Fruit fly (Drosophila melanogaster) whole organism, prepupa: Measurements from ENCODE around the gene peng.

ENCODE experiments used
- CG10631 ChIP-seq: fragments of 200-800 bp; sonication (Bioruptor generic); optimal IDR thresholded peaks from 2 replicates; lab custom pipeline; 2016; ENCODE audit warnings: missing biosample characterization, missing genetic modification characterization
- CG10669 ChIP-seq: fragments of 200-800 bp; sonication (Bioruptor generic); optimal IDR thresholded peaks from 3 replicates; lab custom pipeline; 2018; ENCODE audit warnings: missing biosample characterization, mild to moderate bottlenecking, missing genetic modification characterization, moderate library complexity
- CG11294 ChIP-seq: fragments of 200-800 bp; sonication (Bioruptor generic); IDR thresholded peaks from 2 replicates; pipeline ENCODE4 v1.3.6; 2022; ENCODE audit warnings: missing biosample characterization, missing genetic modification characterization
- CG11762 ChIP-seq: fragments of 200-800 bp; sonication (Bioruptor generic); optimal IDR thresholded peaks from 3 replicates; lab custom pipeline; 2016; ENCODE audit warnings: missing biosample characterization, missing genetic modification characterization; ENCODE audit not compliant: insufficient read depth
- CG11902 ChIP-seq: fragments of 200-800 bp; sonication (Bioruptor generic); optimal IDR thresholded peaks from 3 replicates; lab custom pipeline; 2016; ENCODE audit warnings: missing biosample characterization, missing genetic modification characterization
- CG15336 ChIP-seq: fragments of 200-800 bp; sonication (Bioruptor generic); IDR thresholded peaks from 2 replicates; pipeline ENCODE4 v1.3.6; 2022; ENCODE audit warnings: missing biosample characterization, missing genetic modification characterization
- CG16779 ChIP-seq: fragments of 200-800 bp; sonication (Bioruptor generic); optimal IDR thresholded peaks from 3 replicates; lab custom pipeline; 2017; ENCODE audit warnings: missing biosample characterization, mild to moderate bottlenecking, missing genetic modification characterization
- CG3032 ChIP-seq: fragments of 200-800 bp; optimal IDR thresholded peaks from 2 replicates; lab custom pipeline; 2019; ENCODE audit warnings: missing biosample characterization, mild to moderate bottlenecking, missing genetic modification characterization, moderate library complexity
- CG31627 ChIP-seq: fragments of 200-800 bp; sonication (Bioruptor generic); optimal IDR thresholded peaks from 3 replicates; lab custom pipeline; 2016; ENCODE audit warnings: missing biosample characterization, missing genetic modification characterization
- CG32006 ChIP-seq: fragments of 200-800 bp; sonication (Bioruptor generic); optimal IDR thresholded peaks from 3 replicates; lab custom pipeline; 2017; ENCODE audit warnings: missing biosample characterization, mild to moderate bottlenecking, missing genetic modification characterization
- CG34406 ChIP-seq: fragments of 200-800 bp; sonication (Bioruptor generic); optimal IDR thresholded peaks from 3 replicates; lab custom pipeline; 2016; ENCODE audit warnings: missing biosample characterization, missing genetic modification characterization
- CG3919 ChIP-seq: fragments of 200-800 bp; sonication (Bioruptor generic); optimal IDR thresholded peaks from 3 replicates; lab custom pipeline; 2016; ENCODE audit warnings: missing biosample characterization, missing genetic modification characterization
- CG4318 ChIP-seq: fragments of 200-800 bp; sonication (Bioruptor generic); optimal IDR thresholded peaks from 3 replicates; lab custom pipeline; 2017; ENCODE audit warnings: missing biosample characterization, mild to moderate bottlenecking, missing genetic modification characterization
- CG6163 ChIP-seq: fragments of 200-800 bp; sonication (Bioruptor generic); IDR thresholded peaks from 3 replicates; pipeline ENCODE4 v1.3.6; 2022; ENCODE audit warnings: missing biosample characterization, missing genetic modification characterization
- CG6276 ChIP-seq: fragments of 200-800 bp; sonication (Bioruptor generic); optimal IDR thresholded peaks from 2 replicates; lab custom pipeline; 2017; ENCODE audit warnings: missing biosample characterization, mild to moderate bottlenecking, missing genetic modification characterization
- CG6792 ChIP-seq: fragments of 200-800 bp; sonication (Bioruptor generic); optimal IDR thresholded peaks from 3 replicates; lab custom pipeline; 2016; ENCODE audit warnings: missing biosample characterization, missing genetic modification characterization
- CG6808 ChIP-seq: fragments of 200-800 bp; sonication (Bioruptor generic); optimal IDR thresholded peaks from 3 replicates; lab custom pipeline; 2017; ENCODE audit warnings: missing biosample characterization, missing genetic modification characterization, mild to moderate bottlenecking, moderate library complexity, missing genetic modification reagents
- CG6854 ChIP-seq: fragments of 200-800 bp; sonication (Bioruptor generic); optimal IDR thresholded peaks from 2 replicates; lab custom pipeline; 2017; ENCODE audit warnings: missing biosample characterization, mild to moderate bottlenecking, missing genetic modification characterization
- CG7368 ChIP-seq: fragments of 200-800 bp; sonication (Bioruptor generic); optimal IDR thresholded peaks from 3 replicates; lab custom pipeline; 2016; ENCODE audit warnings: missing biosample characterization, missing genetic modification characterization
- CG8119 ChIP-seq: fragments of 200-800 bp; sonication (Bioruptor generic); IDR thresholded peaks from 3 replicates; pipeline ENCODE4 v1.3.6; 2022; ENCODE audit warnings: missing biosample characterization, missing genetic modification characterization
- CG8319 ChIP-seq: fragments of 200-800 bp; sonication (Bioruptor generic); optimal IDR thresholded peaks from 3 replicates; lab custom pipeline; 2016; ENCODE audit warnings: missing biosample characterization, missing genetic modification characterization
- Eip75B ChIP-seq: fragments of 200-800 bp; sonication (Bioruptor generic); optimal IDR thresholded peaks from 3 replicates; lab custom pipeline; 2016; ENCODE audit warnings: missing biosample characterization, missing genetic modification characterization
- Eip78C ChIP-seq: fragments of 200-800 bp; sonication (Bioruptor generic); peaks from one replicate; lab custom pipeline; 2016; ENCODE audit warnings: missing biosample characterization, missing genetic modification characterization
- Eip93F ChIP-seq: fragments of 200-800 bp; sonication (Bioruptor generic); optimal IDR thresholded peaks from 2 replicates; lab custom pipeline; 2016; ENCODE audit warnings: missing biosample characterization, mild to moderate bottlenecking, missing genetic modification characterization
- Ets21C ChIP-seq: fragments of 200-800 bp; sonication (Bioruptor generic); optimal IDR thresholded peaks from 3 replicates; lab custom pipeline; 2016; ENCODE audit warnings: missing biosample characterization, missing genetic modification characterization
- Ets96B ChIP-seq: fragments of 200-800 bp; optimal IDR thresholded peaks from 2 replicates; lab custom pipeline; 2019; ENCODE audit warnings: missing biosample characterization, mild to moderate bottlenecking, missing genetic modification characterization, moderate library complexity
- Gug ChIP-seq: fragments of 200-800 bp; sonication (Bioruptor generic); IDR thresholded peaks from 2 replicates; pipeline ENCODE4 v1.3.6; 2022; ENCODE audit warnings: missing biosample characterization, missing genetic modification characterization
- Hr38 ChIP-seq: sonication (Bioruptor generic); optimal IDR thresholded peaks from 2 replicates; lab custom pipeline; 2016; ENCODE audit warnings: missing biosample characterization, missing genetic modification characterization
- Hr39 ChIP-seq: fragments of 200-800 bp; sonication (Bioruptor generic); optimal IDR thresholded peaks from 2 replicates; lab custom pipeline; 2016; ENCODE audit warnings: missing biosample characterization, missing genetic modification characterization
- Hr4 ChIP-seq: fragments of 200-800 bp; sonication (Bioruptor generic); optimal IDR thresholded peaks from 3 replicates; lab custom pipeline; 2016; ENCODE audit warnings: missing biosample characterization, missing genetic modification characterization
- Lpt ChIP-seq: fragments of 200-800 bp; sonication (Bioruptor generic); optimal IDR thresholded peaks from 3 replicates; lab custom pipeline; 2016; ENCODE audit warnings: missing biosample characterization, missing genetic modification characterization
- Met ChIP-seq: fragments of 200-800 bp; sonication (Bioruptor generic); optimal IDR thresholded peaks from 3 replicates; lab custom pipeline; 2016; ENCODE audit warnings: missing biosample characterization, missing genetic modification characterization
- OdsH ChIP-seq: fragments of 200-800 bp; sonication (Bioruptor generic); optimal IDR thresholded peaks from 3 replicates; lab custom pipeline; 2016; ENCODE audit warnings: missing biosample characterization, missing genetic modification characterization
- Sox102F ChIP-seq: fragments of 200-800 bp; sonication (Bioruptor generic); optimal IDR thresholded peaks from 2 replicates; lab custom pipeline; 2016; ENCODE audit warnings: missing biosample characterization, mild to moderate bottlenecking, missing genetic modification characterization
- Sox14 ChIP-seq: fragments of 200-800 bp; sonication (Bioruptor generic); optimal IDR thresholded peaks from 3 replicates; lab custom pipeline; 2016; ENCODE audit warnings: missing biosample characterization, missing genetic modification characterization
- Sox15 ChIP-seq: fragments of 200-800 bp; sonication (Bioruptor generic); optimal IDR thresholded peaks from 3 replicates; lab custom pipeline; 2016; ENCODE audit warnings: missing biosample characterization, missing genetic modification characterization
- achi ChIP-seq: fragments of 200-800 bp; sonication (Bioruptor generic); optimal IDR thresholded peaks from 3 replicates; lab custom pipeline; 2016; ENCODE audit warnings: missing biosample characterization, missing genetic modification characterization
- acj6 ChIP-seq: fragments of 200-800 bp; sonication (Bioruptor generic); optimal IDR thresholded peaks from 3 replicates; lab custom pipeline; 2016; ENCODE audit warnings: missing biosample characterization, missing genetic modification characterization
- cyc ChIP-seq: fragments of 200-800 bp; sonication (Bioruptor generic); optimal IDR thresholded peaks from 3 replicates; lab custom pipeline; 2016; ENCODE audit warnings: missing biosample characterization, missing genetic modification characterization
- dac ChIP-seq: fragments of 200-800 bp; sonication (Bioruptor generic); optimal IDR thresholded peaks from 2 replicates; lab custom pipeline; 2017; ENCODE audit warnings: missing biosample characterization, mild to moderate bottlenecking, missing genetic modification characterization
- dsx ChIP-seq: fragments of 200-800 bp; optimal IDR thresholded peaks from 3 replicates; lab custom pipeline; 2019; ENCODE audit warnings: missing biosample characterization, mild to moderate bottlenecking, missing genetic modification characterization, moderate library complexity; ENCODE audit not compliant: poor library complexity, severe bottlenecking
- eg ChIP-seq: fragments of 200-800 bp; sonication (Bioruptor generic); IDR thresholded peaks from 3 replicates; pipeline ENCODE4 v1.3.6; 2022; ENCODE audit warnings: missing biosample characterization, missing genetic modification characterization
- esn ChIP-seq: fragments of 200-800 bp; sonication (Bioruptor generic); optimal IDR thresholded peaks from 2 replicates; lab custom pipeline; 2016; ENCODE audit warnings: missing biosample characterization, mild to moderate bottlenecking, missing genetic modification characterization, moderate library complexity
- fd85E ChIP-seq: fragments of 200-800 bp; sonication (Bioruptor generic); optimal IDR thresholded peaks from 3 replicates; lab custom pipeline; 2016; ENCODE audit warnings: missing biosample characterization, missing genetic modification characterization
- fkh ChIP-seq: fragments of 200-800 bp; sonication (Bioruptor generic); optimal IDR thresholded peaks from 3 replicates; lab custom pipeline; 2017; ENCODE audit warnings: missing biosample characterization, mild to moderate bottlenecking, missing genetic modification characterization, moderate library complexity
- lz ChIP-seq: fragments of 200-800 bp; sonication (Bioruptor generic); optimal IDR thresholded peaks from 3 replicates; lab custom pipeline; 2016; ENCODE audit warnings: missing biosample characterization, missing genetic modification characterization
- pdm3 ChIP-seq: fragments of 200-800 bp; sonication (Bioruptor generic); optimal IDR thresholded peaks from 3 replicates; lab custom pipeline; 2016; ENCODE audit warnings: missing biosample characterization, missing genetic modification characterization
- salr ChIP-seq, 2 experiments: fragments of 200-800 bp; sonication (Bioruptor generic); optimal IDR thresholded peaks; 3 replicates each; lab custom pipeline; 2016 to 2018; ENCODE audit warnings: missing biosample characterization in 2 of 2, missing genetic modification characterization in 2 of 2, mild to moderate bottlenecking in 1 of 2
- ss ChIP-seq, 2 experiments: fragments of 200-800 bp; sonication (Bioruptor generic); optimal IDR thresholded peaks; 2 replicates in 1 of 2; 3 replicates in 1 of 2; lab custom pipeline; 2017 to 2018; ENCODE audit warnings: mild to moderate bottlenecking in 2 of 2, missing biosample characterization in 2 of 2, missing genetic modification characterization in 2 of 2, moderate library complexity in 1 of 2
- svp ChIP-seq: fragments of 200-800 bp; sonication (Bioruptor generic); peaks from one replicate; lab custom pipeline; 2016; ENCODE audit warnings: missing biosample characterization, missing genetic modification characterization
- topi ChIP-seq: fragments of 200-800 bp; sonication (Bioruptor generic); optimal IDR thresholded peaks from 3 replicates; lab custom pipeline; 2016; ENCODE audit warnings: missing biosample characterization, missing genetic modification characterization

Gene peng

DNA sequence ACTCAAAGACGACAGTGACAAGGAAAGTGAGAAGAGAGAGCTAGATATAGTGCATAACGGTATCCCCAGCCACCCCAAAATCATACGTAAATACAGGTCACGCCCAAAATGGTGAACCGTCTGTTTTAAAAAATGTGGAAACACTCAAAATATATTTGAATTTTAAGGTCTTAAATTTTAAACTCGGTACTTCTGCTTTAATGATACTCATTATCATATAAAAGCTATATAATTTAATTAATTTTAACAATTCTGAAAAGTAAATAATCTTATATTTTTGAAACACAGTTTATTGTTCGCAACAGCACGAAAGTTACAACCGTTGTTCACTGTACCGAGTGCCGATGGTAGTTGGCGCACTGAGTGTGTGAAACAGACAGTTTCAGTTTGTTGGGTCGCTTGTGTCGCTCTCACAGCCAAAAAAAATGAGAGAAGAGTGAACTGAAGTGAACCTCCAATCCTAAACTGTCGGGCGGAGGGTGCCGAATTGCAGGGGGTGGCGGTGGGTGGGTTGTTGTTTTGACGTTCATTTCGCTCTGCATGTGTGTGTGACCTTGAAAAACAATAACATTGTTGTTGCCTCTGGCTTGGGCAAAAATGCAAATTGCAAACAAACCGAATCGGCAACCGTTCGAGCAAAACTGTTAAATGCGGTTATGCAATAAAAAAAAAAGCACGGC is 16.8 kb upstream of the peng start:
- peak; percentile 48 for TF ChIP-seq cyc (GFP tag; lab: Kevin White, UChicago)
- TF ChIP-seq Gug (GFP tag; lab: Robert Waterston, UW) = peak; percentile 43
- TF ChIP-seq Lpt = peak; percentile 80
- TF ChIP-seq Sox14 (GFP tag; lab: Kevin White, UChicago) = peak; percentile 28
- TF ChIP-seq CG11294 (GFP tag; lab: Robert Waterston, UW) = peak; percentile 69; the same call in 1 of the 2 replicates
- TF ChIP-seq CG34406 (GFP tag; lab: Kevin White, UChicago) = peak; percentile 78
- no peak for TF ChIP-seq CG6276 (GFP tag; lab: Kevin White, UChicago)
- peak; percentile 95 for TF ChIP-seq CG8119 (GFP tag; lab: Robert Waterston, UW)
- TF ChIP-seq CG10631 (GFP tag; lab: Kevin White, UChicago) = peak; percentile 78
- peak; percentile 43 for TF ChIP-seq CG8319
- peak; percentile 73 for TF ChIP-seq Sox15 (GFP tag; lab: Kevin White, UChicago)
- TF ChIP-seq topi (GFP tag; lab: Kevin White, UChicago) = peak; percentile 66
- TF ChIP-seq lz = peak; percentile 62
- TF ChIP-seq fkh = peak; percentile 56
- no peak for TF ChIP-seq Hr38
- TF ChIP-seq CG3919 = peak; percentile 79
- no peak for TF ChIP-seq fd85E (GFP tag; lab: Kevin White, UChicago)
- TF ChIP-seq dsx (GFP tag; lab: Kevin White, UChicago) = peak; percentile 69
- peak; percentile 63 to 76 for TF ChIP-seq ss (GFP tag; optimal IDR thresholded peaks at IDR 0.05; lab: Kevin White, UChicago)
- peak; percentile 72 for TF ChIP-seq Sox102F
- TF ChIP-seq dac (GFP tag; lab: Kevin White, UChicago) = peak; percentile 85
- peak; percentile 79 for TF ChIP-seq CG6163 (GFP tag; lab: Robert Waterston, UW)
- peak; percentile 42 for TF ChIP-seq CG31627 (GFP tag; lab: Kevin White, UChicago)
- peak; percentile 81 for TF ChIP-seq acj6 (GFP tag; lab: Kevin White, UChicago)
- peak; percentile 74 for TF ChIP-seq Ets96B (tag; lab: Kevin White, UChicago)
- TF ChIP-seq Hr39 (GFP tag; lab: Kevin White, UChicago) = peak; percentile 32
- TF ChIP-seq CG32006 (GFP tag; lab: Kevin White, UChicago) = peak; percentile 96
- peak; percentile 90 for TF ChIP-seq svp (GFP tag; lab: Kevin White, UChicago)
- peak; percentile 94 for TF ChIP-seq CG15336 (GFP tag; lab: Robert Waterston, UW)
- peak; percentile 67 for TF ChIP-seq CG6808 (GFP tag; lab: Kevin White, UChicago)
- peak; percentile 75 for TF ChIP-seq CG6792
- peak; percentile 64 for TF ChIP-seq CG7368 (GFP tag; lab: Kevin White, UChicago)
- TF ChIP-seq CG10669 = peak; percentile 71
- TF ChIP-seq esn (GFP tag; lab: Kevin White, UChicago) = peak; percentile 72
- peak; percentile 81 for TF ChIP-seq CG16779 (tag; lab: Kevin White, UChicago)
- TF ChIP-seq Ets21C (GFP tag; lab: Kevin White, UChicago) = peak; percentile 26
- peak; percentile 56 for TF ChIP-seq Met
- TF ChIP-seq salr (GFP tag; optimal IDR thresholded peaks at IDR 0.05; lab: Kevin White, UChicago) = peak; percentile 2 to 71
- peak; percentile 6 for TF ChIP-seq Eip75B
- peak; percentile 79 for TF ChIP-seq Hr4
- peak; percentile 72 for TF ChIP-seq CG11762
- peak; percentile 94 for TF ChIP-seq Eip78C (GFP tag; lab: Kevin White, UChicago)
- TF ChIP-seq eg = peak; percentile 82
- TF ChIP-seq Eip93F (GFP tag; lab: Kevin White, UChicago) = peak; percentile 71
- peak; percentile 91 for TF ChIP-seq CG4318 (GFP tag; lab: Kevin White, UChicago)
- peak; percentile 78 for TF ChIP-seq pdm3 (GFP tag; lab: Kevin White, UChicago)
- TF ChIP-seq CG3032 (tag; lab: Kevin White, UChicago) = peak; percentile 66
- peak; percentile 62 for TF ChIP-seq CG6854 (GFP tag; lab: Kevin White, UChicago)
- peak; percentile 74 for TF ChIP-seq achi (GFP tag; lab: Kevin White, UChicago)
- peak; percentile 79 for TF ChIP-seq CG11902 (GFP tag; lab: Kevin White, UChicago)
- peak; percentile 86 for TF ChIP-seq OdsH (GFP tag; lab: Kevin White, UChicago)
